Worm (Caenorhabditis elegans) whole organism, L4 larva: Measurements from ENCODE around the gene ent-2.

Experiments used
- F26F4.8 ChIP-seq: fragments of 200-800 bp; sonication (Bioruptor generic); conservative IDR thresholded peaks from 2 replicates; pipeline ENCODE4 v1.3.6; 2022; ENCODE audit warnings: missing genetic modification characterization, missing compliant biosample characterization
- T26A8.4 ChIP-seq: fragments of 200-800 bp; sonication (Bioruptor generic); IDR thresholded peaks from 2 replicates; pipeline ENCODE4 v1.3.6; 2022; ENCODE audit warnings: missing genetic modification characterization, missing compliant biosample characterization
- Y105C5A.15 ChIP-seq: fragments of 200-800 bp; sonication (Bioruptor generic); IDR thresholded peaks from 2 replicates; pipeline ENCODE4 v1.3.6; 2022; ENCODE audit warnings: missing genetic modification characterization, missing compliant biosample characterization
- ZK546.5 ChIP-seq, 2 experiments: sonication (generic microtip); optimal IDR thresholded peaks; 2 replicates each; lab custom pipeline; 2017; ENCODE audit warnings: missing biosample characterization in 2 of 2, missing genetic modification characterization in 2 of 2
- ama-1 ChIP-seq: fragments of 150-350 bp; optimal IDR thresholded peaks from 2 replicates; lab custom pipeline; 2014; ENCODE audit warnings: inconsistent platforms, mixed read lengths
- attf-4 ChIP-seq: sonication (generic microtip); optimal IDR thresholded peaks from 3 replicates; lab custom pipeline; 2017; ENCODE audit warnings: missing biosample characterization, missing genetic modification characterization
- ceh-28 ChIP-seq: fragments of 150-350 bp; optimal IDR thresholded peaks from 2 replicates; lab custom pipeline; 2014; ENCODE audit warnings: missing biosample characterization, missing genetic modification reagents, missing genetic modification characterization
- ceh-62 ChIP-seq: sonication (generic microtip); optimal IDR thresholded peaks from 2 replicates; lab custom pipeline; 2017; ENCODE audit warnings: missing biosample characterization, missing genetic modification characterization
- ces-1 ChIP-seq: fragments of 150-350 bp; sonication (generic microtip); optimal IDR thresholded peaks from 4 replicates; lab custom pipeline; 2014; ENCODE audit warnings: missing biosample characterization, missing genetic modification reagents, missing genetic modification characterization
- cey-2 ChIP-seq: sonication (generic microtip); optimal IDR thresholded peaks from 3 replicates; lab custom pipeline; 2017; ENCODE audit warnings: missing genetic modification characterization, mild to moderate bottlenecking, missing compliant biosample characterization, antibody characterized with exemption, borderline replicate concordance; ENCODE audit not compliant: insufficient read depth
- ctbp-1 ChIP-seq: fragments of 200-800 bp; sonication (Bioruptor generic); IDR thresholded peaks from 2 replicates; pipeline ENCODE4 v1.3.6; 2022; ENCODE audit warnings: missing genetic modification reagents, missing genetic modification characterization, missing compliant biosample characterization
- daf-16 ChIP-seq, 3 experiments: sonication (generic microtip); optimal IDR thresholded peaks; 2 replicates each; lab custom pipeline; 2016 to 2017; ENCODE audit warnings: missing genetic modification characterization in 3 of 3, missing genetic modification reagents in 3 of 3, mild to moderate bottlenecking in 2 of 3, missing compliant biosample characterization in 2 of 3, missing biosample characterization in 1 of 3, moderate library complexity in 1 of 3
- daf-19 ChIP-seq: fragments of 200-800 bp; sonication (Bioruptor generic); conservative IDR thresholded peaks from 2 replicates; pipeline ENCODE4 v1.3.6; 2022; ENCODE audit warnings: missing genetic modification characterization, missing compliant biosample characterization
- daf-8 ChIP-seq: fragments of 200-800 bp; sonication (Bioruptor generic); IDR thresholded peaks from 2 replicates; pipeline ENCODE4 v1.3.6; 2022; ENCODE audit warnings: missing genetic modification characterization, missing compliant biosample characterization
- dmd-9 ChIP-seq: fragments of 200-800 bp; sonication (Bioruptor generic); IDR thresholded peaks from 2 replicates; pipeline ENCODE4 v1.3.6; 2022; ENCODE audit warnings: missing genetic modification reagents, missing genetic modification characterization, missing compliant biosample characterization
- dpl-1 ChIP-seq: fragments of 150-350 bp; optimal IDR thresholded peaks from 2 replicates; lab custom pipeline; 2014; ENCODE audit warnings: missing biosample characterization, missing genetic modification reagents, missing genetic modification characterization
- dve-1 ChIP-seq: sonication (generic microtip); optimal IDR thresholded peaks from 2 replicates; lab custom pipeline; 2017; ENCODE audit warnings: antibody characterized with exemption, mild to moderate bottlenecking, missing genetic modification characterization, missing compliant biosample characterization; ENCODE audit not compliant: insufficient read depth
- fos-1 ChIP-seq: fragments of 150-350 bp; optimal IDR thresholded peaks from 2 replicates; lab custom pipeline; 2014; ENCODE audit warnings: missing biosample characterization, missing genetic modification characterization
- hif-1 ChIP-seq, 2 experiments: sonication (generic microtip); optimal IDR thresholded peaks; 2 replicates each; lab custom pipeline; 2016 to 2017; ENCODE audit warnings: missing compliant biosample characterization in 2 of 2, missing genetic modification characterization in 2 of 2, missing genetic modification reagents in 2 of 2, missing genotype in 2 of 2, mild to moderate bottlenecking in 1 of 2
- hlh-11 ChIP-seq: fragments of 200-800 bp; sonication (Bioruptor generic); optimal IDR thresholded peaks from 2 replicates; lab custom pipeline; 2018; ENCODE audit warnings: mild to moderate bottlenecking, missing genetic modification characterization, missing compliant biosample characterization
- lin-1 ChIP-seq: fragments of 200-800 bp; sonication (Bioruptor generic); IDR thresholded peaks from 2 replicates; pipeline ENCODE4 v1.3.6; 2022; ENCODE audit warnings: missing genetic modification reagents, missing genetic modification characterization, missing compliant biosample characterization
- lin-38 ChIP-seq: fragments of 200-800 bp; sonication (Bioruptor generic); IDR thresholded peaks from 2 replicates; pipeline ENCODE4 v1.3.6; 2022; ENCODE audit warnings: missing genetic modification reagents, missing genetic modification characterization, missing compliant biosample characterization
- lir-3 ChIP-seq: sonication (generic microtip); optimal IDR thresholded peaks from 2 replicates; lab custom pipeline; 2016; ENCODE audit warnings: mild to moderate bottlenecking, missing genetic modification characterization, missing compliant biosample characterization
- madf-5 ChIP-seq, 2 experiments: fragments of 200-800 bp; sonication (Bioruptor generic); IDR thresholded peaks; 2 replicates each; pipeline ENCODE4 v1.3.6; 2022; ENCODE audit warnings: missing compliant biosample characterization in 2 of 2, missing genetic modification characterization in 2 of 2
- madf-9 ChIP-seq: fragments of 200-800 bp; sonication (Bioruptor generic); conservative IDR thresholded peaks from 2 replicates; pipeline ENCODE4 v1.3.6; 2022; ENCODE audit warnings: missing genetic modification reagents, missing genetic modification characterization, missing compliant biosample characterization
- mdl-1 ChIP-seq, 2 experiments: fragments of 150-350 bp in 1 of 2; sonication (generic microtip) in 1 of 2; optimal IDR thresholded peaks; 2 replicates each; lab custom pipeline; 2014 to 2017; ENCODE audit warnings: missing biosample characterization in 2 of 2, missing genetic modification characterization in 2 of 2
- mdt-29 ChIP-seq: fragments of 200-800 bp; sonication (Bioruptor generic); IDR thresholded peaks from 2 replicates; pipeline ENCODE4 v1.3.6; 2022; ENCODE audit warnings: missing genetic modification reagents, missing genetic modification characterization, missing compliant biosample characterization
- mes-2 ChIP-seq: sonication (generic microtip); optimal IDR thresholded peaks from 2 replicates; lab custom pipeline; 2016; ENCODE audit warnings: missing genotype, mild to moderate bottlenecking, missing genetic modification characterization, missing compliant biosample characterization; ENCODE audit not compliant: poor library complexity, severe bottlenecking
- mxl-2 ChIP-seq: fragments of 200-800 bp; sonication (Bioruptor generic); conservative IDR thresholded peaks from 2 replicates; pipeline ENCODE4 v1.3.6; 2022; ENCODE audit warnings: missing genetic modification reagents, missing genetic modification characterization, missing compliant biosample characterization
- nhr-10 ChIP-seq: fragments of 150-350 bp; optimal IDR thresholded peaks from 2 replicates; lab custom pipeline; 2014; ENCODE audit warnings: missing biosample characterization, missing genetic modification characterization
- nhr-237 ChIP-seq: sonication (generic microtip); optimal IDR thresholded peaks from 2 replicates; lab custom pipeline; 2017; ENCODE audit warnings: missing biosample characterization, missing genetic modification characterization
- nhr-25 ChIP-seq: sonication (generic microtip); optimal IDR thresholded peaks from 2 replicates; lab custom pipeline; 2017; ENCODE audit warnings: missing genetic modification characterization, mild to moderate bottlenecking, missing compliant biosample characterization, antibody characterized with exemption, moderate library complexity, borderline replicate concordance; ENCODE audit not compliant: insufficient read depth
- nhr-28 ChIP-seq: fragments of 150-350 bp; optimal IDR thresholded peaks from 2 replicates; lab custom pipeline; 2014; ENCODE audit warnings: missing biosample characterization, missing genetic modification characterization
- nhr-42 ChIP-seq: fragments of 200-800 bp; sonication (Bioruptor generic); IDR thresholded peaks from 2 replicates; pipeline ENCODE4 v1.3.6; 2022; ENCODE audit warnings: missing genetic modification characterization, missing compliant biosample characterization
- nhr-48 ChIP-seq: sonication (generic microtip); optimal IDR thresholded peaks from 2 replicates; lab custom pipeline; 2016; ENCODE audit warnings: mild to moderate bottlenecking, missing genetic modification characterization, missing compliant biosample characterization
- nhr-6 ChIP-seq: fragments of 150-350 bp; optimal IDR thresholded peaks from 2 replicates; lab custom pipeline; 2014; ENCODE audit warnings: missing biosample characterization, missing genetic modification characterization
- nhr-76 ChIP-seq: fragments of 150-350 bp; optimal IDR thresholded peaks from 2 replicates; lab custom pipeline; 2014; ENCODE audit warnings: missing biosample characterization, missing genetic modification characterization
- php-3 ChIP-seq: fragments of 200-800 bp; sonication (Bioruptor generic); IDR thresholded peaks from 2 replicates; pipeline ENCODE4 v1.3.6; 2022; ENCODE audit warnings: missing genetic modification reagents, missing genetic modification characterization, missing compliant biosample characterization
- pqm-1 ChIP-seq: sonication (generic microtip); optimal IDR thresholded peaks from 2 replicates; lab custom pipeline; 2017; ENCODE audit warnings: missing biosample characterization, missing genetic modification characterization
- sdz-12 ChIP-seq: fragments of 200-800 bp; sonication (Bioruptor generic); optimal IDR thresholded peaks from 2 replicates; lab custom pipeline; 2018; ENCODE audit warnings: mild to moderate bottlenecking, missing genetic modification characterization, missing compliant biosample characterization
- set-16 ChIP-seq: fragments of 200-800 bp; sonication (Bioruptor generic); IDR thresholded peaks from 2 replicates; pipeline ENCODE4 v1.3.6; 2022; ENCODE audit warnings: missing genetic modification reagents, missing genetic modification characterization, missing compliant biosample characterization
- snpc-1.2 ChIP-seq: fragments of 200-800 bp; sonication (Bioruptor generic); IDR thresholded peaks from 2 replicates; pipeline ENCODE4 v1.3.6; 2022; ENCODE audit warnings: missing genetic modification reagents, missing genetic modification characterization, missing compliant biosample characterization
- spr-1 ChIP-seq: sonication (generic microtip); optimal IDR thresholded peaks from 2 replicates; lab custom pipeline; 2016; ENCODE audit warnings: mild to moderate bottlenecking, missing genetic modification characterization, missing compliant biosample characterization
- tra-1 ChIP-seq: fragments of 200-800 bp; sonication (Bioruptor generic); IDR thresholded peaks from 2 replicates; pipeline ENCODE4 v1.3.6; 2022; ENCODE audit warnings: missing genetic modification reagents, missing genetic modification characterization, missing compliant biosample characterization
- unc-39 ChIP-seq: sonication (generic microtip); optimal IDR thresholded peaks from 2 replicates; lab custom pipeline; 2017; ENCODE audit warnings: missing biosample characterization, missing genetic modification characterization
- vab-7 ChIP-seq: fragments of 200-800 bp; sonication (Bioruptor generic); IDR thresholded peaks from 2 replicates; pipeline ENCODE4 v1.3.6; 2022; ENCODE audit warnings: missing genetic modification reagents, missing genetic modification characterization, missing compliant biosample characterization
- zag-1 ChIP-seq: fragments of 150-350 bp; optimal IDR thresholded peaks from 2 replicates; lab custom pipeline; 2014; ENCODE audit warnings: missing biosample characterization, missing genetic modification characterization
- zfp-2 ChIP-seq: sonication (generic microtip); optimal IDR thresholded peaks from 2 replicates; lab custom pipeline; 2016; ENCODE audit warnings: mild to moderate bottlenecking, missing genetic modification characterization, missing compliant biosample characterization
- zip-11 ChIP-seq: fragments of 200-800 bp; sonication (Bioruptor generic); IDR thresholded peaks from 2 replicates; pipeline ENCODE4 v1.3.6; 2022; ENCODE audit warnings: missing genetic modification characterization, missing compliant biosample characterization
- zip-2 ChIP-seq: fragments of 150-350 bp; optimal IDR thresholded peaks from 2 replicates; lab custom pipeline; 2014; ENCODE audit warnings: missing biosample characterization, missing genetic modification characterization

The ent-2 gene

DNA sequence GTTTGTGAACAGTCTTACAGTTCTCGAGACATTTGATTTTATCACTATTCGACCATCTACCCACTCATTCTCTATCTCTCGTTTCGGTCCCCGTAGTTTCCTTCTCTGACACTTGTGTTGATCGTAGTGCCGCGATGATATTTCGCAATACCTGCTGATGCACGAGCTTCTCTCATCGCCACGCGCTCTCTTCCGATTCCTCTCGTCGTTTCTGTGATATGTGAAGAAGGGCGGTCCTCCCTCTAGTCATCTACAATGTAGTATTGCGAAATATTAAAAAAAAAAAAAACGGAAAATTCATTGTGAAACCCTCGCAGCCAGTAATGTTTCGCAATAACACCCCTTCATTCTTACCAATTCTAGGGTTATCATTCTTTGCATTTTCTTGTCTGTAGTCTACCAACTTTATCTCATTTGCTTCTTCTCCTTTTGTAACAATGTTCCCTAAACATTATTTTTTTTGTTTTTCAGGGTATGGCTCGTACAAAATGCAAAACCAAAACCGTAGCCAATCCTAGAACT lies 6.7 kb downstream of the ent-2 start, which contains the start of gene nipi-3 (continued):
- TF ChIP-seq nhr-28 = peak; percentile 100
- TF ChIP-seq ctbp-1 = peak; percentile 86
- peak; percentile 11 to 87 for TF ChIP-seq hif-1 (tag; optimal IDR thresholded peaks at IDR 0.05; lab: Kevin White, UChicago)
- peak; percentile 91 for TF ChIP-seq nhr-48 (tag; lab: Kevin White, UChicago)
- peak; percentile 74 for TF ChIP-seq lin-38 (GFP tag; lab: Robert Waterston, UW)
- no peak for TF ChIP-seq F26F4.8 (GFP tag; lab: Robert Waterston, UW)
- TF ChIP-seq pqm-1 (tag; lab: Kevin White, UChicago) = peak; percentile 79
- peak; percentile 80 for TF ChIP-seq mdt-29
- TF ChIP-seq dpl-1 (GFP tag; lab: Kevin White, UChicago) = peak; percentile 64
- peak; percentile 13 to 71 for TF ChIP-seq daf-16 (GFP tag; optimal IDR thresholded peaks at IDR 0.05; lab: Kevin White, UChicago)
- peak; percentile 95 for TF ChIP-seq daf-16 (tag; optimal IDR thresholded peaks at IDR 0.05; lab: Kevin White, UChicago)
- no peak for TF ChIP-seq ceh-62 (tag; lab: Kevin White, UChicago)
- TF ChIP-seq unc-39 (tag; lab: Kevin White, UChicago) = no peak
- TF ChIP-seq T26A8.4 (GFP tag; lab: Robert Waterston, UW) = peak; percentile 85
- TF ChIP-seq dve-1 (tag; lab: Kevin White, UChicago) = peak; percentile 99
- TF ChIP-seq set-16 (GFP tag; lab: Robert Waterston, UW) = peak; percentile 68
- peak; percentile 65 for TF ChIP-seq ceh-28 (tag; lab: Kevin White, UChicago)
- TF ChIP-seq nhr-10 (tag; lab: Kevin White, UChicago) = peak; percentile 94
- TF ChIP-seq daf-8 (GFP tag; lab: Robert Waterston, UW) = no peak
- TF ChIP-seq ama-1 (lab: Kevin White, UChicago) = no peak
- no peak for TF ChIP-seq zfp-2 (tag; lab: Kevin White, UChicago)
- TF ChIP-seq zip-11 = no peak
- TF ChIP-seq sdz-12 (GFP tag; lab: Kevin White, UChicago) = no peak
- TF ChIP-seq zip-2 = peak; percentile 85
- peak; percentile 84 for TF ChIP-seq nhr-25 (tag; lab: Kevin White, UChicago)
- no peak for TF ChIP-seq snpc-1.2 (GFP tag; lab: Robert Waterston, UW)
- peak; percentile 97 for TF ChIP-seq tra-1 (GFP tag; lab: Robert Waterston, UW)
- peak; percentile 76; the same call in 1 of the 2 replicates for TF ChIP-seq nhr-42 (GFP tag; lab: Robert Waterston, UW)
- TF ChIP-seq lir-3 (tag; lab: Kevin White, UChicago) = no peak
- TF ChIP-seq cey-2 (tag; lab: Kevin White, UChicago) = peak; percentile 61
- no peak for TF ChIP-seq attf-4
- no peak for TF ChIP-seq vab-7 (GFP tag; lab: Robert Waterston, UW)
- peak; percentile 86 for TF ChIP-seq madf-9 (GFP tag; lab: Robert Waterston, UW)
- peak; percentile 83 for TF ChIP-seq spr-1 (tag; lab: Kevin White, UChicago)
- no peak for TF ChIP-seq Y105C5A.15
- peak; percentile 80 for TF ChIP-seq nhr-76 (tag; lab: Kevin White, UChicago)
- no peak for TF ChIP-seq daf-19 (GFP tag; lab: Robert Waterston, UW)
- TF ChIP-seq hlh-11 (tag; lab: Kevin White, UChicago) = peak; percentile 98
- TF ChIP-seq mxl-2 (GFP tag; lab: Robert Waterston, UW) = 0 out of 2 replicates have a peak, but pooled peaks have one; percentile 48
- peak; percentile 38 for TF ChIP-seq zag-1 (tag; lab: Kevin White, UChicago)
- peak; percentile 73; the same call in 1 of the 2 replicates for TF ChIP-seq php-3
- no peak for TF ChIP-seq ces-1 (GFP tag; lab: Kevin White, UChicago)
- no peak for TF ChIP-seq dmd-9 (GFP tag; lab: Robert Waterston, UW)
- TF ChIP-seq mes-2 = peak; percentile 88
- no peak for TF ChIP-seq madf-5 (GFP tag; IDR thresholded peaks at IDR 0.05; lab: Robert Waterston, UW)
- peak; percentile 99 for TF ChIP-seq mdl-1 (tag; optimal IDR thresholded peaks at IDR 0.05; lab: Kevin White, UChicago)
- TF ChIP-seq nhr-6 (tag; lab: Kevin White, UChicago) = peak; percentile 94
- no peak for TF ChIP-seq ZK546.5 (tag; optimal IDR thresholded peaks at IDR 0.05; lab: Kevin White, UChicago)
- TF ChIP-seq fos-1 (tag; lab: Kevin White, UChicago) = peak; percentile 59
- TF ChIP-seq lin-1 (GFP tag; lab: Robert Waterston, UW) = peak; percentile 88
- peak; percentile 68 for TF ChIP-seq nhr-237 (tag; lab: Kevin White, UChicago)
